Worm (Caenorhabditis elegans) whole organism, L2 larva: Measurements from ENCODE around the gene rpn-9.

Experiments used
- F13H6.1 ChIP-seq: sonication (generic microtip); optimal IDR thresholded peaks from 2 replicates; lab custom pipeline; 2016; ENCODE audit warnings: missing genetic modification characterization, missing compliant biosample characterization
- R02D3.7 ChIP-seq: fragments of 150-350 bp; optimal IDR thresholded peaks from 2 replicates; lab custom pipeline; 2014; ENCODE audit warnings: missing biosample characterization, missing genetic modification characterization
- Y55F3AM.14 ChIP-seq: fragments of 200-800 bp; sonication (Bioruptor generic); optimal IDR thresholded peaks from 2 replicates; lab custom pipeline; 2018; ENCODE audit warnings: mild to moderate bottlenecking, missing genetic modification characterization, missing compliant biosample characterization
- ZK546.5 ChIP-seq: sonication (generic microtip); optimal IDR thresholded peaks from 2 replicates; lab custom pipeline; 2017; ENCODE audit warnings: missing biosample characterization, missing genetic modification characterization
- aly-2 ChIP-seq: fragments of 150-350 bp; optimal IDR thresholded peaks from 2 replicates; lab custom pipeline; 2014; ENCODE audit warnings: missing biosample characterization, missing genetic modification characterization
- ama-1 ChIP-seq: fragments of 150-350 bp; optimal IDR thresholded peaks from 2 replicates; lab custom pipeline; 2018; ENCODE audit warnings: inconsistent platforms
- blmp-1 ChIP-seq: sonication (generic microtip); optimal IDR thresholded peaks from 2 replicates; lab custom pipeline; 2017; ENCODE audit warnings: missing genetic modification characterization, mild to moderate bottlenecking, missing compliant biosample characterization, antibody characterized with exemption, moderate library complexity; ENCODE audit not compliant: insufficient read depth
- ceh-16 ChIP-seq: fragments of 150-350 bp; optimal IDR thresholded peaks from 2 replicates; lab custom pipeline; 2014; ENCODE audit warnings: missing biosample characterization, missing genetic modification characterization
- ceh-82 ChIP-seq: fragments of 150-350 bp; optimal IDR thresholded peaks from 2 replicates; lab custom pipeline; 2014; ENCODE audit warnings: missing biosample characterization, missing genetic modification characterization
- egl-27 ChIP-seq: sonication (generic microtip); optimal IDR thresholded peaks from 3 replicates; lab custom pipeline; 2017; ENCODE audit warnings: missing biosample characterization, missing genetic modification reagents, missing genetic modification characterization
- elt-1 ChIP-seq: fragments of 150-350 bp; optimal IDR thresholded peaks from 2 replicates; lab custom pipeline; 2014; ENCODE audit warnings: missing biosample characterization, missing genetic modification characterization
- elt-3 ChIP-seq: sonication (generic microtip); optimal IDR thresholded peaks from 2 replicates; lab custom pipeline; 2017; ENCODE audit warnings: missing biosample characterization, missing genetic modification characterization
- fos-1 ChIP-seq: fragments of 150-350 bp; optimal IDR thresholded peaks from 2 replicates; lab custom pipeline; 2014; ENCODE audit warnings: missing biosample characterization, missing genetic modification characterization
- lin-11 ChIP-seq: fragments of 150-350 bp; sonication (generic microtip); optimal IDR thresholded peaks from 2 replicates; lab custom pipeline; 2014; ENCODE audit warnings: missing biosample characterization, missing genetic modification characterization, inconsistent platforms, mixed read lengths
- lin-13 ChIP-seq: fragments of 150-350 bp; optimal IDR thresholded peaks from 2 replicates; lab custom pipeline; 2014; ENCODE audit warnings: missing biosample characterization, missing genetic modification reagents, missing genetic modification characterization
- lin-39 ChIP-seq: fragments of 150-350 bp; optimal IDR thresholded peaks from 2 replicates; lab custom pipeline; 2014; ENCODE audit warnings: missing biosample characterization, missing genetic modification reagents, missing genetic modification characterization
- lsy-2 ChIP-seq, 2 experiments: fragments of 150-350 bp in 1 of 2; sonication (generic microtip) in 1 of 2; optimal IDR thresholded peaks; 2 replicates each; lab custom pipeline; 2014 to 2017; ENCODE audit warnings: missing biosample characterization in 2 of 2, missing genetic modification characterization in 2 of 2
- mdl-1 ChIP-seq, 2 experiments: fragments of 150-350 bp in 1 of 2; sonication (generic microtip) in 1 of 2; optimal IDR thresholded peaks; 2 replicates each; lab custom pipeline; 2017; ENCODE audit warnings: missing biosample characterization in 2 of 2, missing genetic modification characterization in 2 of 2
- nhr-10 ChIP-seq: sonication (generic microtip); optimal IDR thresholded peaks from 2 replicates; lab custom pipeline; 2017; ENCODE audit warnings: missing biosample characterization, missing genetic modification characterization
- nhr-11 ChIP-seq: fragments of 150-350 bp; optimal IDR thresholded peaks from 2 replicates; lab custom pipeline; 2014; ENCODE audit warnings: missing biosample characterization, missing genetic modification characterization
- nhr-21 ChIP-seq: fragments of 150-350 bp; optimal IDR thresholded peaks from 2 replicates; lab custom pipeline; 2014; ENCODE audit warnings: missing biosample characterization, missing genetic modification characterization
- nhr-237 ChIP-seq: fragments of 150-350 bp; optimal IDR thresholded peaks from 2 replicates; lab custom pipeline; 2014; ENCODE audit warnings: missing biosample characterization, missing genetic modification characterization
- nhr-25 ChIP-seq: fragments of 150-350 bp; sonication (generic microtip); optimal IDR thresholded peaks from 3 replicates; lab custom pipeline; 2014; ENCODE audit warnings: missing biosample characterization, missing genetic modification characterization
- nhr-77 ChIP-seq: fragments of 150-350 bp; optimal IDR thresholded peaks from 2 replicates; lab custom pipeline; 2014; ENCODE audit warnings: missing biosample characterization, missing genetic modification characterization
- sem-4 ChIP-seq: fragments of 150-350 bp; optimal IDR thresholded peaks from 2 replicates; lab custom pipeline; 2014; ENCODE audit warnings: missing biosample characterization, missing genetic modification reagents, missing genetic modification characterization
- sma-3 ChIP-seq: sonication (generic microtip); optimal IDR thresholded peaks from 2 replicates; lab custom pipeline; 2016; ENCODE audit warnings: missing genetic modification reagents, missing genetic modification characterization, missing compliant biosample characterization
- sma-9 ChIP-seq, 2 experiments: fragments of 150-350 bp in 1 of 2; sonication (generic microtip) in 1 of 2; optimal IDR thresholded peaks; 2 replicates each; lab custom pipeline; 2014 to 2016; ENCODE audit warnings: missing genetic modification characterization in 2 of 2, mild to moderate bottlenecking in 1 of 2, missing biosample characterization in 1 of 2, missing compliant biosample characterization in 1 of 2, missing genetic modification reagents in 1 of 2, moderate library complexity in 1 of 2
- snpc-4 ChIP-seq: fragments of 150-350 bp; optimal IDR thresholded peaks from 2 replicates; lab custom pipeline; 2014; ENCODE audit warnings: missing biosample characterization, missing genetic modification characterization
- unc-62 ChIP-seq: fragments of 150-350 bp; optimal IDR thresholded peaks from 2 replicates; lab custom pipeline; 2014; ENCODE audit warnings: missing biosample characterization, missing genetic modification reagents, missing genetic modification characterization
- zag-1 ChIP-seq: fragments of 150-350 bp; optimal IDR thresholded peaks from 2 replicates; lab custom pipeline; 2014; ENCODE audit warnings: missing biosample characterization, missing genetic modification characterization
- ztf-1 ChIP-seq: fragments of 200-800 bp; sonication (Bioruptor generic); conservative IDR thresholded peaks from 2 replicates; pipeline ENCODE4 v1.3.6; 2022; ENCODE audit warnings: missing genetic modification characterization, missing compliant biosample characterization
- ztf-11 ChIP-seq: sonication (generic microtip); optimal IDR thresholded peaks from 2 replicates; lab custom pipeline; 2017; ENCODE audit warnings: missing biosample characterization, missing genetic modification characterization

Gene rpn-9

DNA sequence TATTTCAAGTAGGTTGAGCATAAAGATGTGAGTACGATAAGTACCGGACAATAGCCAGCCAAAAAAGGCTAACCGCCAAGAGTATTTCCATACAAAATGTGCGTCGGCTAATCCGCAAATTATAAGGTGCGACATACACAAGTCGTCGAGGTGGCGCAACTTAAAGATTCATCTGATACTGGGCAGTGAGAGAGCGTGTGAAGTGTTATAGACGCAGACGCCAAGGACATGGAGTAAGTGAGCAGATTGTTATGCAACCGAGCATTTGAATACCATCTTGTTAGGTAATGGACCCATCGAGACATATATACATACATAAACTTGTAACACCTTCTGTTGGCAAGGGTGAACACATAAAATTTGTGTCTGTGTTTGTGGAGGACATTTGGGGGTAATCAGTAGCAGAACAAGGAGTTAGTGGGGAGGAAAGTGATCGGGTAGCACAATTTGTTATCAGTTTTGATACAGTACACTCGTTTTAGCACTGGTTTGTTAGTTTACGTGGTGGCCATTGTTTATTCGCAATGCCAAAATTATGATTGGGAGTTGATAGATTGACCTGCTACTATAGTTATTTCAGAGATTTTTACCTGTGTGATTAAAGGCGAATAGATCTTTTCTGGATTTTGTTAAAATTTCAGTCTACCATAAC lies 46.7 kb upstream of the rpn-9 start:
- TF ChIP-seq fos-1 (tag; lab: Kevin White, UChicago) (peak; percentile 32), nhr-10 (tag; lab: Kevin White, UChicago) (no peak)

DNA sequence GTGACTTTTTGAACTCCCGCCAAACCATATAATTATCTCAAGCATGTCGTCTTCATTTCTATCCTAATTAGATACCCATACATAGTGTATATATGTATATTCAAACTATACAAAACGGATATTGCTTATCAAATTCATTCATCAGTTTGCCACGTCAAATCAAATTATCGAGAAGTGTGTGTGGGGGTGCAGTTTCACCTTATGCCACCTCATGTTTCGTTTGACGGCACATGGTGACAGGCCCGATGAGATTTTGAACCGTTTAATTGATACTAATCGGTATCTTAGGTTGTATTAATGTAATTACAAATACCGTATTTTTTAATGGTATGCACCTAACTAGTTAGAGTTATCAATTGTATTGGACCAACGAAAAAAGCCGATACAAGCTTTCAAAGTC lies 46.0 kb upstream of the rpn-9 start:
- TF ChIP-seq lin-39 (no peak), elt-1 (tag; lab: Kevin White, UChicago) (no peak), nhr-10 (tag; lab: Kevin White, UChicago) (no peak), blmp-1 (tag; lab: Kevin White, UChicago) (no peak), ama-1 (lab: Kevin White, UChicago) (no peak), F13H6.1 (tag; lab: Kevin White, UChicago) (no peak), ztf-11 (no peak), nhr-237 (tag; lab: Kevin White, UChicago) (no peak), unc-62 (no peak), sem-4 (tag; lab: Kevin White, UChicago) (no peak), fos-1 (tag; lab: Kevin White, UChicago) (no peak), sma-9 (GFP tag; optimal IDR thresholded peaks at IDR 0.05; lab: Kevin White, UChicago) (no peak), sma-9 (tag; optimal IDR thresholded peaks at IDR 0.05; lab: Kevin White, UChicago) (no peak), mdl-1 (tag; optimal IDR thresholded peaks at IDR 0.05; lab: Kevin White, UChicago) (no peak), nhr-11 (tag; lab: Kevin White, UChicago) (no peak), lin-13 (GFP tag; lab: Kevin White, UChicago) (no peak), elt-3 (tag; lab: Kevin White, UChicago) (no peak), R02D3.7 (tag; lab: Kevin White, UChicago) (no peak), lsy-2 (tag; optimal IDR thresholded peaks at IDR 0.05; lab: Kevin White, UChicago) (no peak), nhr-77 (tag; lab: Kevin White, UChicago) (no peak), egl-27 (no peak)

DNA sequence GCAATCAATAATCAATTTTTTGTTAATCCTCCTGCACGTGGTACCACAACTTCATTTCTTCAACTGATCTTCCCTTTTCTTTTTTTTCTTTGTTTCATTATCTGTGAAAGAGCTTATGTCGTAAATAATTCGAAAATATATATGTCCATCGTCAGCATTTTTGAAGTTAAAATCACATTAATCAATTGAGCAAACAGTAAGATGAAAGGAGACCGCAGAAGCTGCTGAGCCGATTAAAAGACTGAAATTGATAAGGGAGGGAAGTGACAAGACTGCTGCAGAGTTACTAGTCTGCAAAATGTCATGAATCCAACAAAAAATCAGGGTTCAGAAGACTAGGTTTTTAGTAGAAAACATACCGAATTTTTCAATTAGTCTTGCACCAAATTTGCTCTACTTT lies 45.1 kb upstream of the rpn-9 start:
- TF ChIP-seq nhr-237 (tag; lab: Kevin White, UChicago): no peak
- TF ChIP-seq fos-1 (tag; lab: Kevin White, UChicago): peak; percentile 46
- no peak for TF ChIP-seq sem-4 (tag; lab: Kevin White, UChicago)

DNA sequence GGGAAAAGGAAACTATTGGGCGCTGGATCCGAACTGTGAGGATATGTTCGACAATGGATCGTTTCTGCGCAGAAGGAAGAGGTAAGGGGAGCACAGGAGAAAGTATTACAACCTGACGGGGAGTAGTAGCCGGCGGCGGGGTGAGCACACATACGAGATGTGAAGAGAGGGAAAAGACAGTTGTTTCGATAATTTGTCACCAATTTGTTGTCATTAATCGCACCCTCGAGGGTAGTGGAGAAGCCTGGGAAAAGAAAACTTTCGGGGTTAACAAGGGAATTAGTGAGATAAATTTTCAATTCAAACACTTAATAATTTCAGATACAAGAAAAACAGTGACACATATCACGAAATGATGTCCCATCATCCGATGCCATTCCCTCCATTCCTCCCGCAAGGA lies 44.3 kb upstream of the rpn-9 start:
- no peak for TF ChIP-seq nhr-77 (tag; lab: Kevin White, UChicago)
- TF ChIP-seq nhr-21 (tag; lab: Kevin White, UChicago): no peak
- TF ChIP-seq Y55F3AM.14 (GFP tag; lab: Kevin White, UChicago): no peak
- TF ChIP-seq nhr-25 (tag; lab: Kevin White, UChicago): no peak
- TF ChIP-seq snpc-4 (tag; lab: Kevin White, UChicago): no peak
- no peak for TF ChIP-seq ZK546.5 (tag; lab: Kevin White, UChicago)
- TF ChIP-seq ztf-1 (GFP tag; lab: Robert Waterston, UW): no peak
- TF ChIP-seq ama-1 (lab: Kevin White, UChicago): no peak
- TF ChIP-seq aly-2: no peak
- no peak for TF ChIP-seq nhr-11 (tag; lab: Kevin White, UChicago)
- no peak for TF ChIP-seq lin-11 (tag; lab: Kevin White, UChicago)
- TF ChIP-seq lsy-2 (tag; optimal IDR thresholded peaks at IDR 0.05; lab: Kevin White, UChicago): no peak
- no peak for TF ChIP-seq sem-4 (tag; lab: Kevin White, UChicago)
- TF ChIP-seq F13H6.1 (tag; lab: Kevin White, UChicago): no peak
- no peak for TF ChIP-seq ztf-11
- TF ChIP-seq zag-1: no peak
- TF ChIP-seq ceh-82 (tag; lab: Kevin White, UChicago): no peak
- TF ChIP-seq sma-3 (GFP tag; lab: Kevin White, UChicago): no peak
- no peak for TF ChIP-seq ceh-16 (tag; lab: Kevin White, UChicago)

DNA sequence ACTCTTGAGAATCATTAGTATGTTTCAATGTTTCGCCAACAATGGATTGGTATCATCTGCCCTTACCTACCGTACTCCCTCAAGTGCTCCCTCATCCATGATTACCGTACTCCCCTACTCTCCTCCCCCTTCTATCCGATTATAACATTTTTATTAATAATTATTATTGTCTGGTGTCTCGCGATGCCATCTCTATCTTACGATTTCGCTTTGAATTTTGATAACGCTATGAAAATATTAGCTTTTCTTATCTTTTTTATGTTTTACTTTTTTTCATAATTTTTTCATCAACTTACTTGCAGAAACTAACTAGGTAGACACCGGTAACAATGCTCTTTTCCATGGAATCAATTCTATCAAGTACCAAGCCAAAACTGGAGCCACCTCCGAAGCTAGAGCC lies 42.9 kb upstream of the rpn-9 start, which contains the start of gene unc-130:
Gene unc-130, plus strand, starts transcription at position 301 of the 400 bp plus-strand sequence.
- TF ChIP-seq fos-1 (tag; lab: Kevin White, UChicago): peak; percentile 5
- no peak for TF ChIP-seq elt-1 (tag; lab: Kevin White, UChicago)
